Worm (Caenorhabditis elegans): Measurements from ENCODE around the gene tag-51.
A peak's percentile ranks its signal among the peaks of the same experiment; 100 is the strongest.

DNA sequence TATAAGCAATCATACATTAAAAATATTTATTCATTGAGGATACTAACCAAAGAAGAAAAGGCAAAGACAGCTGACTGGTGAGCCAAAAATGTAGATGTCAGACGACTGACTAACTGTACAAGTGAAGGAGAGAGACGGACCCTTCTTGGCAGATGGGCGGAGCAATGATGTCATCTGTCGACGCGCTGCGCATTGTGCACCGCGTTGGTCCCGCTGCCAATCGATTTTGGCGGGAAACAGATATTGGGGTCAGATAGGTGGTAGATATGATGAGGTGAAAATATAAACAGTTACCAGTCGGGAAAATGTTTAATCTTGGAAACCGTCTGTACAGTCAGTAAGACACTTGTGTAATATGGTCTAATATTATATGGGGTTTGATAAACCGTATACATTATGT, 15.8 kb downstream of the tag-51 start, which contains the start of gene T24C4.2:
- TF ChIP-seq T22C8.4 (GFP tag; IDR thresholded peaks at IDR 0.05) = 0 out of 2 replicates have a peak, but pooled peaks have one; percentile 19
- TF ChIP-seq ref-1 (GFP tag; conservative IDR thresholded peaks at IDR 0.05) = no peak
- TF ChIP-seq flt-1 (GFP tag; IDR thresholded peaks at IDR 0.05) = no peak
